Fruit fly (Drosophila melanogaster) whole organism, adult: ENCODE measurements around the gene HINT1.

Experiments
- CG11617 ChIP-seq: fragments of 200-800 bp; sonication (Bioruptor generic); optimal IDR thresholded peaks from 2 replicates; lab custom pipeline; 2017; ENCODE audit warnings: mild to moderate bottlenecking, missing biosample characterization, missing genetic modification reagents, missing genetic modification characterization
- CG12768 ChIP-seq: fragments of 200-800 bp; sonication (Bioruptor generic); optimal IDR thresholded peaks from 2 replicates; lab custom pipeline; 2017; ENCODE audit warnings: missing biosample characterization, missing genetic modification characterization, mild to moderate bottlenecking, moderate library complexity, missing genetic modification reagents
- CG14711 ChIP-seq: fragments of 200-800 bp; sonication (Bioruptor generic); optimal IDR thresholded peaks from 2 replicates; lab custom pipeline; 2018; ENCODE audit warnings: missing biosample characterization, mild to moderate bottlenecking, missing genetic modification characterization, moderate library complexity
- CG1620 ChIP-seq: fragments of 200-800 bp; sonication (Bioruptor generic); optimal IDR thresholded peaks from 2 replicates; lab custom pipeline; 2016; ENCODE audit warnings: missing biosample characterization, missing genetic modification characterization
- CG33017 ChIP-seq: fragments of 200-800 bp; sonication (Bioruptor generic); optimal IDR thresholded peaks from 2 replicates; lab custom pipeline; 2018; ENCODE audit warnings: missing biosample characterization, mild to moderate bottlenecking, missing genetic modification characterization, moderate library complexity
- CG5204 ChIP-seq: fragments of 200-800 bp; sonication (Bioruptor generic); optimal IDR thresholded peaks from 2 replicates; lab custom pipeline; 2016; ENCODE audit warnings: missing biosample characterization, missing genetic modification characterization
- CG7045 ChIP-seq: fragments of 200-800 bp; sonication (Bioruptor generic); optimal IDR thresholded peaks from 2 replicates; lab custom pipeline; 2017; ENCODE audit warnings: missing biosample characterization, mild to moderate bottlenecking, missing genetic modification characterization
- CG7101 ChIP-seq: fragments of 200-800 bp; sonication (Bioruptor generic); optimal IDR thresholded peaks from 2 replicates; lab custom pipeline; 2018; ENCODE audit warnings: missing biosample characterization, mild to moderate bottlenecking, missing genetic modification characterization, moderate library complexity
- Clk ChIP-seq: fragments of 200-800 bp; sonication (Bioruptor generic); optimal IDR thresholded peaks from 2 replicates; lab custom pipeline; 2017; ENCODE audit warnings: missing biosample characterization, missing genetic modification characterization
- Crg-1 ChIP-seq: fragments of 200-800 bp; sonication (Bioruptor generic); optimal IDR thresholded peaks from 2 replicates; lab custom pipeline; 2016; ENCODE audit warnings: missing biosample characterization, missing genetic modification characterization
- Hr96 ChIP-seq: fragments of 200-800 bp; sonication (Bioruptor generic); optimal IDR thresholded peaks from 2 replicates; lab custom pipeline; 2016; ENCODE audit warnings: missing biosample characterization, missing genetic modification characterization
- Mnt ChIP-seq: fragments of 200-800 bp; sonication (Bioruptor generic); optimal IDR thresholded peaks from 2 replicates; lab custom pipeline; 2016; ENCODE audit warnings: missing biosample characterization, mild to moderate bottlenecking, missing genetic modification characterization
- bab1 ChIP-seq: fragments of 200-800 bp; sonication (Bioruptor generic); optimal IDR thresholded peaks from 3 replicates; lab custom pipeline; 2019; ENCODE audit warnings: missing biosample characterization, mild to moderate bottlenecking, missing genetic modification characterization, moderate library complexity
- cic ChIP-seq: fragments of 200-800 bp; sonication (Bioruptor generic); optimal IDR thresholded peaks from 2 replicates; lab custom pipeline; 2017; ENCODE audit warnings: missing biosample characterization, mild to moderate bottlenecking, missing genetic modification characterization, moderate library complexity
- cnc ChIP-seq, 2 experiments: fragments of >200 bp; optimal IDR thresholded peaks; 2 replicates each; lab custom pipeline; 2017
- kay ChIP-seq: fragments of 200-800 bp; sonication (Bioruptor generic); peaks from one replicate; lab custom pipeline; 2016; ENCODE audit warnings: missing biosample characterization, missing genetic modification characterization, borderline replicate concordance
- ovo ChIP-seq: fragments of 200-800 bp; sonication (Bioruptor generic); optimal IDR thresholded peaks from 2 replicates; lab custom pipeline; 2016; ENCODE audit warnings: missing biosample characterization, missing genetic modification characterization
- pad ChIP-seq: fragments of 200-800 bp; sonication (Bioruptor generic); optimal IDR thresholded peaks from 3 replicates; lab custom pipeline; 2017; ENCODE audit warnings: missing biosample characterization, missing genetic modification characterization, mild to moderate bottlenecking, moderate library complexity, missing genetic modification reagents
- tj ChIP-seq: fragments of 200-800 bp; sonication (Bioruptor generic); optimal IDR thresholded peaks from 3 replicates; lab custom pipeline; 2017; ENCODE audit warnings: missing biosample characterization, mild to moderate bottlenecking, missing genetic modification characterization, moderate library complexity
- toe ChIP-seq: fragments of 200-800 bp; sonication (Bioruptor generic); optimal IDR thresholded peaks from 2 replicates; lab custom pipeline; 2016; ENCODE audit warnings: missing biosample characterization, missing genetic modification characterization

The HINT1 gene

DNA sequence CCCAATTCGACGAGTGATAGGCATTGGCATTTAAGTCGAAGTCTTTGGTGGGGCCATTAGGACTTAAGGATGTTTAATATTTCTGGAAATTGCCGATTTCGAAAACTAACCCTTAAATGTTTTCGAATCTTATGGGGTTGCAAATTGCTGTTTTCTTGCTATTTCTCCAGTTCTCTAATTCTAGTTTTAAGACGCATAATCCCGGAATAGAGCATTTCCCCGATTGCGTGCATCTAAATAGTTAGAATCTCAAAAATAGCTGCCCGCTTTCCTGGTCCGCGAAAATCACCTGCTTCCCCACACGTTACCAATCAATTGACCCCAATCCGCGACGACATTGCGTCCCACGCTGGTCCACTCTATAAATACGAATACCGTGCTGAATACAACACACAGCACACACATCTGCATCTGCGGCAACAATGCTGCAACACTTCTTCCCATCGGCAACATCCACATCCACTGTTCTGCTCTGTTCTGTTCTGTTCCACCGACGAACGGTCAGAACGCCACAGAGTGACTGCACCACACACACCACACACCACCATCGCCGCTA, 18.0 kb upstream of the HINT1 start, which contains the start of gene Bacc:
Gene Bacc (plus strand): TSS at position 542 of the 556 bp plus-strand sequence.
- TF ChIP-seq kay (GFP tag; lab: Kevin White, UChicago), result no peak
- peak; percentile 78 for TF ChIP-seq CG12768 (GFP tag; lab: Kevin White, UChicago)
- TF ChIP-seq cic (GFP tag; lab: Kevin White, UChicago), result no peak
- peak; percentile 76 for TF ChIP-seq CG14711 (tag; lab: Kevin White, UChicago)
- peak; percentile 87 for TF ChIP-seq CG33017
- TF ChIP-seq Crg-1 (GFP tag; lab: Kevin White, UChicago), result peak; percentile 74
- no peak for TF ChIP-seq cnc (optimal IDR thresholded peaks at IDR 0.05; lab: Kevin White, UChicago)
- TF ChIP-seq toe, result peak; percentile 87
- peak; percentile 81 for TF ChIP-seq tj
- TF ChIP-seq CG1620 (GFP tag; lab: Kevin White, UChicago), result peak; percentile 76
- TF ChIP-seq CG11617 (GFP tag; lab: Kevin White, UChicago), result peak; percentile 96
- TF ChIP-seq CG7045 (GFP tag; lab: Kevin White, UChicago), result peak; percentile 93
- peak; percentile 84 for TF ChIP-seq Clk
- peak; percentile 91 for TF ChIP-seq CG7101 (tag; lab: Kevin White, UChicago)
- TF ChIP-seq ovo (GFP tag; lab: Kevin White, UChicago), result peak; percentile 63
- TF ChIP-seq pad (GFP tag; lab: Kevin White, UChicago), result peak; percentile 77
- peak; percentile 96 for TF ChIP-seq CG5204 (GFP tag; lab: Kevin White, UChicago)
- TF ChIP-seq Hr96 (GFP tag; lab: Kevin White, UChicago), result peak; percentile 90
- TF ChIP-seq bab1, result peak; percentile 89
- peak; percentile 30 for TF ChIP-seq Mnt (GFP tag; lab: Kevin White, UChicago)

DNA sequence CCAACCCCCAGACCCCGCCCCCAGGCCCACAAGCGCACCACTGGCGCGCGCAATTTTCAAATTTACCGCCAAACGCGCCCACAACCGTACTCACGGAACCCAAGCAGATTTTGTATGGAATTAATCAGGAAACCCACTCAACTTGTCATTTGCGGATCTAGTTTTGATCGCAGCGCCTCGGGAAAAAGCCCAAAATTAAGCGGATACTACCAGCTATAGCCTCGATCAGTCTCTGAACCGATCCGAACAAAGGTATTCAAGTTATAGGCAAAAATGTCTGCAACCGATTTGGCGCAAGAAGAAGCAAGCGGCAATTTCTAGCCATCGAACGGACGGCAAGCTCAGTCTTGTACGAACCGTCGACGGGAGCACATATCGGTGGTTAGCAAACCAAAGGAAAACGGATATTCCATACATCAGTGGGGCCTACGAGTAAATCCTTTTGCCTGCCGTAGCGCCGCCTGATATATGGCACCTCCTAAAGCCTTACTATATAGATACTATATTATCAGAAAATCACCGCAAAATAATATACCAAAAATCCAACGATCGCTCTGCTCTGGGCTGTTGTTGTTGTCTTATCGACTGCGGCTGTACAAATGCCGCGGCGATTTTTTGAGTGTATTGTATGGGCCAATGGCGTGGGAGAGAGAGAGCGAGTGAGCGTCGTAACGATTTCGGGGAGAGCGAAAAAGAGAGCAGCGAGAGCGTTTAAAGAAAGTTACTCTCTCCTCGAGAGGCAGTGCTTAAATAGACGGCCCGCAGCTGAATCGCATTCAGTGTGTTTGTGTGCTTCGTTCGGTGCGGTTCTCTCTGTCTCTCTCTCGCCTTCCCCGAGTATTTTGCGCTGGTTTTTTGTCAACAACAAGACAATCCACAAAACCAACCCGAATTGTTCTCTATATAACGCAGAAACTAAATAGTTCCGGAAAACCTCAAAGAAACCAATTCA, 17.2 kb upstream of the HINT1 start, which contains the start of gene Pgk:
Gene Pgk (minus strand): TSS at position 609 of the 952 bp plus-strand sequence.
- TF ChIP-seq cic (GFP tag; lab: Kevin White, UChicago), result peak; percentile 82
- TF ChIP-seq Hr96 (GFP tag; lab: Kevin White, UChicago), result peak; percentile 83
- no peak for TF ChIP-seq toe
- peak; percentile 45 for TF ChIP-seq tj
- TF ChIP-seq CG7045 (GFP tag; lab: Kevin White, UChicago), result peak; percentile 75
- TF ChIP-seq CG33017, result peak; percentile 90
- TF ChIP-seq CG12768 (GFP tag; lab: Kevin White, UChicago), result peak; percentile 89
- no peak for TF ChIP-seq cnc (optimal IDR thresholded peaks at IDR 0.05; lab: Kevin White, UChicago)
- peak; percentile 78 for TF ChIP-seq Mnt (GFP tag; lab: Kevin White, UChicago)
- peak; percentile 85 for TF ChIP-seq CG5204 (GFP tag; lab: Kevin White, UChicago)
- TF ChIP-seq ovo (GFP tag; lab: Kevin White, UChicago), result peak; percentile 70
- peak; percentile 82 for TF ChIP-seq CG7101 (tag; lab: Kevin White, UChicago)
- TF ChIP-seq CG14711 (tag; lab: Kevin White, UChicago), result peak; percentile 71
- no peak for TF ChIP-seq Clk
- TF ChIP-seq kay (GFP tag; lab: Kevin White, UChicago), result peak; percentile 62
- TF ChIP-seq CG11617 (GFP tag; lab: Kevin White, UChicago), result peak; percentile 79
- peak; percentile 49 for TF ChIP-seq CG1620 (GFP tag; lab: Kevin White, UChicago)
- TF ChIP-seq Crg-1 (GFP tag; lab: Kevin White, UChicago), result peak; percentile 51
- TF ChIP-seq bab1, result peak; percentile 73
- peak; percentile 4 for TF ChIP-seq pad (GFP tag; lab: Kevin White, UChicago)

DNA sequence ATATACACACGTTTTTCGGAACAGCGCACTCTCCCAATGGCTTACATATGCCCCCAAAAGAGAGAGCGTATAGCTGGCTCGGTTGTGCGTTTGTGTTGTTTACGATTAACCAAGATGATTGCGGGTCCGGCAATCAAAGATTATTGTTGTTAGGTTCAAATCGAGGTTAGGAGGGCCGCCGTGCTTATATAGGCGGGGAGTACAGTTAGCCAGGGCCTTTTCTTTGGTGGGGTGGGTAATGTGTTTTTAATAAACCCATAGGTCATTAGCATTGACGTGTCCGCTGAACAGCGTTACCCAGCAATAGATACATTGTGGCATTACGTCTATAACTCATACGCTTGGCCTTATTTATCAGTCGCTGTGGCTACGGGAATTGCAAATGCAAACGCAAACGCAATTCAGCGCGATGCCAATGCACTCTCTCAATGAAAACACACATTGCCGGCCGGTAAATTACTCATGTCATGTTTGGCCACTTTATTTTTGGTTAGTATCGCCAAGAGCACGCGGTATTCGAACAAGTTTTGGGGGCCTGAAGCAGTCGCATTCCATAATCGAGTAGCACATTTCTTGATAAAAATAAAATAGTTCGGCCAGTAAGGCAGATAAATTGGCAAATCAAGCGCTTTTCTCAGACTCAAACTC, 16.0 kb upstream of the HINT1 start:
- no peak for TF ChIP-seq Mnt (GFP tag; lab: Kevin White, UChicago)
- TF ChIP-seq CG5204 (GFP tag; lab: Kevin White, UChicago), result no peak
- TF ChIP-seq bab1, result no peak
- peak; percentile 21 for TF ChIP-seq ovo (GFP tag; lab: Kevin White, UChicago)
- TF ChIP-seq pad (GFP tag; lab: Kevin White, UChicago), result no peak
- TF ChIP-seq cic (GFP tag; lab: Kevin White, UChicago), result peak; percentile 79
- TF ChIP-seq Hr96 (GFP tag; lab: Kevin White, UChicago), result no peak
- no peak for TF ChIP-seq CG1620 (GFP tag; lab: Kevin White, UChicago)
- TF ChIP-seq CG14711 (tag; lab: Kevin White, UChicago), result no peak
- TF ChIP-seq tj, result peak; percentile 61
- TF ChIP-seq kay (GFP tag; lab: Kevin White, UChicago), result no peak

dm6 chr2L:2754437-2755322, 15.3 kb upstream of the HINT1 start:
- TF ChIP-seq CG7101 (tag; lab: Kevin White, UChicago) (peak; percentile 82), bab1 (peak; percentile 42), cic (GFP tag; lab: Kevin White, UChicago) (no peak), Mnt (GFP tag; lab: Kevin White, UChicago) (peak; percentile 56), CG11617 (GFP tag; lab: Kevin White, UChicago) (peak; percentile 88), ovo (GFP tag; lab: Kevin White, UChicago) (peak; percentile 34), CG1620 (GFP tag; lab: Kevin White, UChicago) (no peak), Hr96 (GFP tag; lab: Kevin White, UChicago) (peak; percentile 79), toe (peak; percentile 70), tj (peak; percentile 3), CG7045 (GFP tag; lab: Kevin White, UChicago) (peak; percentile 92), pad (GFP tag; lab: Kevin White, UChicago) (peak; percentile 66), CG33017 (peak; percentile 90), Clk (peak; percentile 77), Crg-1 (GFP tag; lab: Kevin White, UChicago) (peak; percentile 41), CG14711 (tag; lab: Kevin White, UChicago) (peak; percentile 77), CG5204 (GFP tag; lab: Kevin White, UChicago) (no peak), cnc (optimal IDR thresholded peaks at IDR 0.05; lab: Kevin White, UChicago) (no peak), kay (GFP tag; lab: Kevin White, UChicago) (peak; percentile 93), CG12768 (GFP tag; lab: Kevin White, UChicago) (peak; percentile 89)
